Worm (Caenorhabditis elegans) whole organism, midembryonic: ENCODE data around the gene lsy-2.
"Not testable (repeated sequence)": the region's sequence is repeated elsewhere in the genome, so short reads cannot be mapped to it uniquely, and the experiment has no call there.

Experiments used
- cog-1 ChIP-seq: sonication (generic microtip); optimal IDR thresholded peaks from 2 replicates; lab custom pipeline; 2016; ENCODE audit warnings: missing genetic modification characterization, missing compliant biosample characterization
- flt-1 ChIP-seq: fragments of 200-800 bp; sonication (Bioruptor generic); IDR thresholded peaks from 2 replicates; pipeline ENCODE4 v1.3.6; 2022; ENCODE audit warnings: missing genetic modification characterization, missing compliant biosample characterization
- klf-2 ChIP-seq: fragments of 200-800 bp; sonication (Bioruptor generic); conservative IDR thresholded peaks from 2 replicates; pipeline ENCODE4 v1.3.6; 2022; ENCODE audit warnings: missing genetic modification reagents, missing genetic modification characterization, missing compliant biosample characterization
- med-1 ChIP-seq: sonication (generic microtip); optimal IDR thresholded peaks from 2 replicates; lab custom pipeline; 2017; ENCODE audit warnings: missing genetic modification characterization, mild to moderate bottlenecking, missing compliant biosample characterization, antibody characterized with exemption, missing genetic modification reagents; ENCODE audit not compliant: insufficient read depth
- ref-1 ChIP-seq: fragments of 200-800 bp; sonication (Bioruptor generic); conservative IDR thresholded peaks from 2 replicates; pipeline ENCODE4 v1.3.6; 2022; ENCODE audit warnings: missing genetic modification reagents, missing genetic modification characterization, missing compliant biosample characterization
- ztf-23 ChIP-seq: fragments of 200-800 bp; sonication (Bioruptor generic); IDR thresholded peaks from 2 replicates; pipeline ENCODE4 v1.3.6; 2022; ENCODE audit warnings: missing genetic modification reagents, missing genetic modification characterization, missing compliant biosample characterization

DNA sequence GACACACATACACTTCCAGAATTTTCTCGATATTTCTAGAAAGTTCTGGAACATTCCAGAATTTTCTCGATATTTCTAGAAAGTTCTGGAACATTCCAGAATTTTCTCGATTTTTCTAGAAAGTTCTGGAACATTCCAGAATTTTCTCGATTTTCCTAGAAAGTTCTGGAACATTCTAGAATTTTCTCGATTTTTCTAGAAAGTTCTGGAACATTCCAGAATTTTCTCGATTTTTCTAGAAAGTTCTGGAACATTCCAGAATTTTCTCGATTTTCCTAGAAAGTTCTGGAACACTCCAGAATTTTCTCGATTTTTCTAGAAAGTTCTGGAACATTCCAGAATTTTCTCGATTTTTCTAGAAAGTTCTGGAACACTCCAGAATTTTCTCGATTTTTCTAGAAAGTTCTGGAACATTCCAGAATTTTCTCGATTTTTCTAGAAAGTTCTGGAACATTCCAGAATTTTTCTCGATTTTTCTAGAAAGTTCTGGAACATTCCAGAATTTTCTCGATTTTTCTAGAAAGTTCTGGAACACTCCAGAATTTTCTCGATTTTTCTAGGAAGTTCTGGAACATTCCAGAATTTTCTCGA lies 31.6 kb upstream of the lsy-2 start:
- TF ChIP-seq ref-1 (GFP tag; lab: Robert Waterston, UW) = peak; percentile 63; the same call in 1 of the 2 replicates
- not testable (repeated sequence) for TF ChIP-seq klf-2, cog-1, med-1
- 0 out of 2 replicates have a peak, but pooled peaks have one; percentile 61 for TF ChIP-seq ztf-23 (GFP tag; lab: Robert Waterston, UW)
- TF ChIP-seq flt-1 (GFP tag; lab: Robert Waterston, UW) = peak; percentile 97
